Worm (Caenorhabditis elegans) whole organism, L2 larva: ENCODE measurements around the gene Y38H6A.5.

Experiments used
- ZK546.5 ChIP-seq: sonication (generic microtip); optimal IDR thresholded peaks from 2 replicates; lab custom pipeline; 2017; ENCODE audit warnings: missing biosample characterization, missing genetic modification characterization
- lin-13 ChIP-seq: fragments of 150-350 bp; optimal IDR thresholded peaks from 2 replicates; lab custom pipeline; 2014; ENCODE audit warnings: missing biosample characterization, missing genetic modification reagents, missing genetic modification characterization

ce11 chrV:20383065-20383609 is 48.0 kb upstream of the Y38H6A.5 start, which contains the start of gene K02E2.11:
- TF ChIP-seq lin-13 (GFP tag; lab: Kevin White, UChicago), result peak; percentile 3
- no peak for TF ChIP-seq ZK546.5
